Fruit fly (Drosophila melanogaster): Measurements from ENCODE around the gene CG18788.
A peak's percentile ranks its signal among the peaks of the same experiment; 100 is the strongest.

Gene CG18788

dm6 chr2L:12002922-12003791 lies 30.8 kb upstream of the CG18788 start:
- no peak for TF ChIP-seq psq (optimal IDR thresholded peaks at IDR 0.05)
- peak; percentile 50 for TF ChIP-seq Dll (optimal IDR thresholded peaks at IDR 0.05)

DNA sequence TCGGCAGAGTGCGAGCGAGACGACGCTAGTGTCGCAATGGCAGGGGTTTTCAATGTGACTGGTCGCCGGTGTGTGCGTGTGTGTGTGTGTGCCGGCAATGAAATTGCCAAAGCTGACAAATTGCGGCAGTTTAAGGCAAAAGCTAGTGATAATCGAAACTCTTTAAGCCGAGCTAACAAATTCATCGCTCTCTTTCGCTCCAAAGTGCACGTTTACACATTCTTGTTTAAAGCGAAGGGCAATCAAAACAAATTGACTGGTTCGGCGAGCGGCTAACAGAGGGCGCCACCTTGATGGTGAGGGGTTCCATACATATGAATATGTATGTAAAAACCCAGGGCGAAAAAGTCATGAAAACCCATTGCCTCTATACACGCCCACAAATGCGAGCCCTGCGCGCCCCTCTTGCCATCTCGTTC lies 30.2 kb upstream of the CG18788 start:
- TF ChIP-seq EcR (GFP tag; optimal IDR thresholded peaks at IDR 0.05) (no peak), Dll (optimal IDR thresholded peaks at IDR 0.05) (no peak), pan (optimal IDR thresholded peaks at IDR 0.05) (no peak), usp (GFP tag; optimal IDR thresholded peaks at IDR 0.05) (no peak), psq (optimal IDR thresholded peaks at IDR 0.05) (no peak), CG8478 (optimal IDR thresholded peaks at IDR 0.05) (no peak)

DNA sequence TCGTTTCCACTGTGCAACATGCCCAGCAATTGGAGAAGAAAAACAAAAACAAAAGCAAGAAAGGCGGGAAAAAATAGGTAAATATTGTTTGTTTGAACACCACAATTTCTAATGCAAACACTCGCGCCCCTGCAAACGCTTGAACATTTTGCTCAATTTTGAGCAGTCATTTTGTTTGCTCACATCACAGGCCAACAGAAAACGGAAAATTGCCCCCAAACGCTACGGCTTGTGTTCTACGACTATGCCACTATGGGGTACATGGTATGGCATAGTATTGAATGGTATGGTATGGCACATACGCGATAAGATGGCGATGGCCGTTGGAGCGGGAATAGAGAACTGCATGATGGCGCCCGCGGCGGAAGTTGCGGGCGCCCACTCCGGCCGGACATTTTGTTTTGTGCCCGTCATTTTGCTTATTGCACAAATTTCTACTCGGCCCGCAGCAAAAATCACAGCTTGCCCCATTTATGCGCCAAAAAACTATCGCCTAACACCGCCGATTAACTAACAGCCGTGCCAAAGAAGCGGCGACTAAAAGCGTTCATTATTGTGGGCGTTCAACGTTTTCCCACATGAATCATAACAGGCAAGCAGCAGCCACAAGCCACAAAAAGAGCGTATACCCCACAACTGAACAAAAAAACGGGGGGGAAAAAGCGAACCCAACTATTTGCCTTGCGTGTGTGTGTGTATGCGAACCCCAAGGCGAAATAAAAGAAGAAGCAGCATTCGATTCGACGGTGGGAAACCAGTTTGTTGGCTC lies 29.6 kb upstream of the CG18788 start:
- TF ChIP-seq EcR (GFP tag; optimal IDR thresholded peaks at IDR 0.05) (peak in 1 of 2 experiments; percentile 51), psq (optimal IDR thresholded peaks at IDR 0.05) (no peak), usp (GFP tag; optimal IDR thresholded peaks at IDR 0.05) (no peak), Dll (optimal IDR thresholded peaks at IDR 0.05) (no peak), pan (optimal IDR thresholded peaks at IDR 0.05) (no peak)

- TF ChIP-seq CG8478 (optimal IDR thresholded peaks at IDR 0.05) (no peak), Dll (optimal IDR thresholded peaks at IDR 0.05) (peak; percentile 73), usp (GFP tag; optimal IDR thresholded peaks at IDR 0.05) (no peak), EcR (GFP tag; optimal IDR thresholded peaks at IDR 0.05) (peak; percentile 81 to 82), psq (optimal IDR thresholded peaks at IDR 0.05) (no peak), pan (optimal IDR thresholded peaks at IDR 0.05) (no peak)
Observed at dm6 chr2L:12005436-12006396, 28.3 kb upstream of the CG18788 start.

- TF ChIP-seq pan (optimal IDR thresholded peaks at IDR 0.05) (peak; percentile 80), usp (GFP tag; optimal IDR thresholded peaks at IDR 0.05) (no peak), CG8478 (optimal IDR thresholded peaks at IDR 0.05) (peak; percentile 32)
Observed at dm6 chr2L:12006397-12007330, 27.3 kb upstream of the CG18788 start.

DNA sequence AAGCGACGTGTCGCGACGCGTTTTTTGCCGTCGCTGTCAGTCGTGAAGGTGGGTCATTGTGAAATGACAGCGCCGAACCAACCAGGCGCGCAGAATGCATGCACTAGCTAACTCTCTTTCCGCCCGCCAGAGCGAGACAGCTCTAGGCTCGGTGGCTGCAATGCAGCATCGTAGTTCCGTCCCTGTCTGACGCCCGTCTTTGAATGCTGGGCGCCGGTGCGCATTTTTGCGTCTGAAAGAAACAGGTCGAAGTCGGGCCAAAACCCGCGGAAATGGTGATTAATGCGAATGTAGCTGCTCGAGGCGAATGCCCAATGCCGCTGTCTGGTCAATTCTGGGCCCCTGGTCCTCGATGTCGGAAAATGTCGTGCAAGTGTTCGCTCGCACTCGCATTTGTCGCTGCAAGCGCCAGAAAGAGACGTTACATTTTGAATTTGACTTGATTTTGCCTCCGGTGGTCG lies 26.6 kb upstream of the CG18788 start:
- TF ChIP-seq CG8478 (optimal IDR thresholded peaks at IDR 0.05) (peak; percentile 69), EcR (GFP tag; optimal IDR thresholded peaks at IDR 0.05) (peak; percentile 60 to 85), pan (optimal IDR thresholded peaks at IDR 0.05) (no peak), psq (optimal IDR thresholded peaks at IDR 0.05) (no peak), usp (GFP tag; optimal IDR thresholded peaks at IDR 0.05) (no peak), Dll (optimal IDR thresholded peaks at IDR 0.05) (peak; percentile 21)

DNA sequence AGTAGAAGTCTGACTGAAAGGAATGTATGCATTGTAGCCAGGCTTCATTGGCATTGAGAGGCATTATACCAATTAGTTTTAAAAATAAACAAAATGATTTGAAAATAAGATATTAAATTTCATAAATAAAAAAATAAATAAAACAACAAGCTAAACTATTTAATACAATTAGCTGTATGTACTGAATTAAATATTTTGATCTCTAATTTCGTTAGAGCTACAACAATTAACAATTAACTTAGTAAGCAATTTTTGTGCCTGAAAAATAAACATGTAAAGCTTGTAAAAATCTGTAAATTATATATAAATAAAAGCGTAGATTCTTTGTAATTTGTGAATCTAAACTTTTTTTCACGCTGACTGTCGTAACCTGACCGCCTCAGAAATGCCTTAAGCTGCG lies 26.1 kb upstream of the CG18788 start, which contains the start of gene Rh5:
Rh5 (plus strand) TSS at position 301 of the 400 bp plus-strand sequence.
- TF ChIP-seq EcR (GFP tag; optimal IDR thresholded peaks at IDR 0.05), result no peak
- no peak for TF ChIP-seq pan (optimal IDR thresholded peaks at IDR 0.05)
- no peak for TF ChIP-seq psq (optimal IDR thresholded peaks at IDR 0.05)
- no peak for TF ChIP-seq Dll (optimal IDR thresholded peaks at IDR 0.05)
- no peak for TF ChIP-seq CG8478 (optimal IDR thresholded peaks at IDR 0.05)
- TF ChIP-seq usp (GFP tag; optimal IDR thresholded peaks at IDR 0.05), result no peak

- no peak for TF ChIP-seq CG8478 (optimal IDR thresholded peaks at IDR 0.05)
- peak in 1 of 2 experiments; percentile 54 for TF ChIP-seq EcR (GFP tag; optimal IDR thresholded peaks at IDR 0.05)
Observed at dm6 chr2L:12010100-12010876, 23.7 kb upstream of the CG18788 start.

DNA sequence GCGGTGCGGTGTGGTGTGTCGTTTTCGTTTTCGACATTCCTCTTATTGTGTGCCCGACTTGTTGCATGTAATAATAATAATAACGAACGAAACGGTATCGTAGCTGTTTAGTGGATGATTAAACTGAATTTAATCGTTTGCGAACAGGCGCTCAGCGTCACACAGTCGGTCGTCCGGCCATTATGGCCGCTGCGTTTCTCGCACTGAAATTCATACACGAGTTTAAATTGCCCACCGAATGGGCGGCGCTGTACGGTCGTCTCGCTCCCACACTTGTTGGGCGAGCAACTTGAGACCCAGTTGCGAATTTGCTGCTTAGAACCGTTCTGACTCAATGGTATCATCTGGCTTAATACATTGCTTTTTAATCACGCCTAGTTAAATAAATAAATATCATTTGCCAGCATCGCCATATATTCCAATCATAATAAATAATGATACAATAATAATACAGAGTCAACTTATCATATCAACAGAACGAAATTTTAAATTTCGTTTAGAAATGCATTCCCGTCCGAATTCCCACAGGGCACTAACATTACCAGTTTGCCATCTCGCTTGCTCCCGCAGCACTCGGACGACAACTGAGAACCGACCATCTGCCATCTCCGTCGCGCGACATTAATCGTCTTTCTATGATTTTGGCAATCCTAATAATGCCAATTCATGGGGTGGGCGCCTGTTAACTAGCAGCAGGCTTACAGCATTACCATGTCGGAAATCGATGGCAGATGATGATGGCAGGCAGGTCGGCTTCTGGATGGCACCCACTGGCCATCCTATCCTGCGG lies 22.9 kb upstream of the CG18788 start:
- TF ChIP-seq Dll (optimal IDR thresholded peaks at IDR 0.05) (peak; percentile 65), CG8478 (optimal IDR thresholded peaks at IDR 0.05) (peak; percentile 79), EcR (GFP tag; optimal IDR thresholded peaks at IDR 0.05) (no peak), usp (GFP tag; optimal IDR thresholded peaks at IDR 0.05) (no peak), psq (optimal IDR thresholded peaks at IDR 0.05) (no peak), pan (optimal IDR thresholded peaks at IDR 0.05) (no peak)
